Worm (Caenorhabditis elegans) whole organism, young adult: Measurements from ENCODE around the gene R151.1.

ENCODE experiments used
- D2030.7 ChIP-seq: fragments of 200-800 bp; sonication (Bioruptor generic); IDR thresholded peaks from 2 replicates; pipeline ENCODE4 v1.3.6; 2022; ENCODE audit warnings: missing genetic modification reagents, missing genetic modification characterization, missing compliant biosample characterization
- F10E7.11 ChIP-seq: sonication (generic microtip); optimal IDR thresholded peaks from 2 replicates; lab custom pipeline; 2017; ENCODE audit warnings: mild to moderate bottlenecking, missing genetic modification characterization, moderate library complexity, missing compliant biosample characterization
- F33H1.4 ChIP-seq: fragments of 200-800 bp; sonication (Bioruptor generic); IDR thresholded peaks from 2 replicates; pipeline ENCODE4 v1.3.6; 2022; ENCODE audit warnings: missing genetic modification reagents, missing genetic modification characterization, missing compliant biosample characterization
- F49E8.2 ChIP-seq: sonication (generic microtip); optimal IDR thresholded peaks from 3 replicates; lab custom pipeline; 2017; ENCODE audit warnings: missing genetic modification characterization, mild to moderate bottlenecking, missing compliant biosample characterization, antibody characterized with exemption, moderate library complexity; ENCODE audit not compliant: insufficient read depth
- K11D2.4 ChIP-seq: fragments of 200-800 bp; sonication (Bioruptor generic); IDR thresholded peaks from 2 replicates; pipeline ENCODE4 v1.3.6; 2022; ENCODE audit warnings: missing genetic modification reagents, missing genetic modification characterization, missing compliant biosample characterization
- K12H6.12 ChIP-seq: fragments of 200-800 bp; sonication (Bioruptor generic); optimal IDR thresholded peaks from 2 replicates; lab custom pipeline; 2018; ENCODE audit warnings: mild to moderate bottlenecking, missing genetic modification characterization, missing compliant biosample characterization
- ZK185.1 ChIP-seq: sonication (generic microtip); optimal IDR thresholded peaks from 2 replicates; lab custom pipeline; 2016; ENCODE audit warnings: mild to moderate bottlenecking, missing genetic modification characterization, missing compliant biosample characterization; ENCODE audit not compliant: poor library complexity, severe bottlenecking
- atf-7 ChIP-seq: sonication (generic microtip); optimal IDR thresholded peaks from 2 replicates; lab custom pipeline; 2017; ENCODE audit warnings: mild to moderate bottlenecking, missing genetic modification characterization, missing compliant biosample characterization
- athp-1 ChIP-seq: sonication (generic microtip); optimal IDR thresholded peaks from 2 replicates; lab custom pipeline; 2017; ENCODE audit warnings: mild to moderate bottlenecking, missing genetic modification characterization, missing compliant biosample characterization
- bed-2 ChIP-seq: fragments of 200-800 bp; sonication (Bioruptor generic); IDR thresholded peaks from 2 replicates; pipeline ENCODE4 v1.3.6; 2022; ENCODE audit warnings: missing genetic modification reagents, missing genetic modification characterization, missing compliant biosample characterization
- cebp-1 ChIP-seq, 2 experiments: fragments of 200-800 bp in 1 of 2; sonication (Bioruptor generic) in 1 of 2; sonication (generic microtip) in 1 of 2; IDR thresholded peaks in 1 of 2; optimal IDR thresholded peaks in 1 of 2; 2 replicates each; pipeline versions ENCODE4 v1.3.6 to Lab custom; 2017 to 2022; ENCODE audit warnings: missing compliant biosample characterization in 2 of 2, missing genetic modification characterization in 2 of 2, mild to moderate bottlenecking in 1 of 2, missing genetic modification reagents in 1 of 2, moderate library complexity in 1 of 2
- ceh-58 ChIP-seq: fragments of 200-800 bp; sonication (Bioruptor generic); IDR thresholded peaks from 2 replicates; pipeline ENCODE4 v1.3.6; 2022; ENCODE audit warnings: missing genetic modification characterization, missing compliant biosample characterization
- ceh-91 ChIP-seq: fragments of 200-800 bp; sonication (Bioruptor generic); IDR thresholded peaks from 2 replicates; pipeline ENCODE4 v1.3.6; 2022; ENCODE audit warnings: missing genetic modification reagents, missing genetic modification characterization, missing compliant biosample characterization
- dox-1 ChIP-seq: fragments of 200-800 bp; sonication (Bioruptor generic); IDR thresholded peaks from 2 replicates; pipeline ENCODE4 v1.3.6; 2022; ENCODE audit warnings: missing genetic modification reagents, missing genetic modification characterization, missing compliant biosample characterization
- efl-1 ChIP-seq: fragments of 150-350 bp; optimal IDR thresholded peaks from 2 replicates; lab custom pipeline; 2014; ENCODE audit warnings: missing biosample characterization, missing genetic modification reagents, missing genetic modification characterization
- egrh-3 ChIP-seq: fragments of 200-800 bp; sonication (Bioruptor generic); IDR thresholded peaks from 2 replicates; pipeline ENCODE4 v1.3.6; 2022; ENCODE audit warnings: missing genetic modification reagents, missing genetic modification characterization, missing compliant biosample characterization
- hmg-1.2 ChIP-seq: fragments of 200-800 bp; sonication (Bioruptor generic); IDR thresholded peaks from 2 replicates; pipeline ENCODE4 v1.3.6; 2022; ENCODE audit warnings: missing genetic modification reagents, missing genetic modification characterization, missing compliant biosample characterization
- hsf-1 ChIP-seq: fragments of 200-800 bp; sonication (Bioruptor generic); IDR thresholded peaks from 2 replicates; pipeline ENCODE4 v1.3.6; 2022; ENCODE audit warnings: missing genetic modification reagents, missing genetic modification characterization, missing compliant biosample characterization
- lag-1 ChIP-seq: fragments of 200-800 bp; sonication (Bioruptor generic); IDR thresholded peaks from 2 replicates; pipeline ENCODE4 v1.3.6; 2022; ENCODE audit warnings: missing genetic modification reagents, missing genetic modification characterization, missing compliant biosample characterization
- lin-26 ChIP-seq: fragments of 200-800 bp; sonication (Bioruptor generic); IDR thresholded peaks from 2 replicates; pipeline ENCODE4 v1.3.6; 2022; ENCODE audit warnings: missing genetic modification reagents, missing genetic modification characterization, missing compliant biosample characterization
- lsl-1 ChIP-seq: fragments of 200-800 bp; sonication (Bioruptor generic); optimal IDR thresholded peaks from 2 replicates; lab custom pipeline; 2018; ENCODE audit warnings: mild to moderate bottlenecking, missing genetic modification characterization, moderate library complexity, missing compliant biosample characterization
- lsy-27 ChIP-seq: sonication (generic microtip); optimal IDR thresholded peaks from 2 replicates; lab custom pipeline; 2017; ENCODE audit warnings: missing genetic modification characterization, mild to moderate bottlenecking, missing compliant biosample characterization, antibody characterized with exemption, missing genotype, borderline replicate concordance; ENCODE audit not compliant: insufficient read depth
- madf-6 ChIP-seq: fragments of 200-800 bp; sonication (Bioruptor generic); IDR thresholded peaks from 2 replicates; pipeline ENCODE4 v1.3.6; 2022; ENCODE audit warnings: missing genetic modification reagents, missing genetic modification characterization, missing compliant biosample characterization
- nfyb-1 ChIP-seq: fragments of 200-800 bp; sonication (Bioruptor generic); IDR thresholded peaks from 2 replicates; pipeline ENCODE4 v1.3.6; 2022; ENCODE audit warnings: missing genetic modification reagents, missing genetic modification characterization, missing compliant biosample characterization
- rpc-1 ChIP-seq, 2 experiments: fragments of 150-350 bp in 1 of 2; sonication (generic microtip) in 1 of 2; optimal IDR thresholded peaks; 2 replicates each; lab custom pipeline; 2014 to 2018; ENCODE audit warnings: missing biosample characterization in 1 of 2, missing genetic modification characterization in 1 of 2, missing genetic modification reagents in 1 of 2, missing genotype in 1 of 2
- somi-1 ChIP-seq: fragments of 200-800 bp; sonication (Bioruptor generic); optimal IDR thresholded peaks from 2 replicates; lab custom pipeline; 2018; ENCODE audit warnings: mild to moderate bottlenecking, missing genetic modification characterization, missing compliant biosample characterization
- zim-3 ChIP-seq: sonication (generic microtip); optimal IDR thresholded peaks from 2 replicates; lab custom pipeline; 2017; ENCODE audit warnings: mild to moderate bottlenecking, missing genetic modification characterization, moderate library complexity, missing compliant biosample characterization

Gene R151.1

DNA sequence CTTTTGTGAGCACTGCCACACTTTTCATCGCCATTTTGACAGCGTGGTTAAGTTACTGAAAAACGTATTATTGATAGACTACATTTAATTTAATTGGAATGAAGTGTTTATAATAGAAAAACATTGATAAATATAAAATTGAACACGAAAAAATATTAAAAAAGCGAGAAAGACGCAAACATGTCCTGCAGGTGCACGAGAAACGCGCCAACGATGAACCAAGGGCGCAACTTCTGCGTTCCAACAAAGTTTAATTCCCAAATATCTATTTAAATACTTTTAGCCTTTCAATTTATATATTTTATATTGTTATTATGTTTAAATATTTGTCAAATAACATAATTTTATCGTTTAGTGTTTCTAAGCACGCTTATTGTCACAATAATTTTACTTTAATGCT lies 17.8 kb downstream of the R151.1 start, which contains the start of gene ndus-8 (continued):
- TF ChIP-seq atf-7 (tag; lab: Kevin White, UChicago) (no peak), F33H1.4 (peak; percentile 52), lsl-1 (GFP tag; lab: Kevin White, UChicago) (peak; percentile 20), ZK185.1 (tag; lab: Kevin White, UChicago) (peak; percentile 5), cebp-1 (GFP tag; IDR thresholded peaks at IDR 0.05; lab: Robert Waterston, UW) (no peak), cebp-1 (tag; optimal IDR thresholded peaks at IDR 0.05; lab: Kevin White, UChicago) (peak; percentile 45), nfyb-1 (no peak)

DNA sequence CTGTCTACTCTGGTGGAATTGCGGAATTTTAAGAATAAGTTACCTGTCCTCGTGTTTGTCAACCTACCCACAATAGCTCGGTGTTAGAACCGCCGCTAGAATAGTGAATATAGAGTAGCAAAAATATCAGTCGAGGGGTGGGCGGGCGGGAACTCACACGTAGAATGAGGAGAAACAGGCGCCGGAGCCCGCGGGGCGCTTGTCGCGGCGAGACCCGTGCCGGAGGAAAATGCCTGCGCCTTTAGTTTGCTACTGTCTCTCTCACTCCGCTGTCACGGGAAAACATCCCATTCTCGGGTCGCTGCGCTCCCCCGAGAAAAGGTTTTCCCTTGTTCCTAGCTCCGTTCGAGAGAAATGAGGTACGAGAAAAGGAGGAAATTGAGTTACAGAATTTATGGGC lies 19.3 kb downstream of the R151.1 start:
- peak; percentile 69; the same call in 1 of the 2 replicates for TF ChIP-seq egrh-3 (GFP tag; lab: Robert Waterston, UW)

DNA sequence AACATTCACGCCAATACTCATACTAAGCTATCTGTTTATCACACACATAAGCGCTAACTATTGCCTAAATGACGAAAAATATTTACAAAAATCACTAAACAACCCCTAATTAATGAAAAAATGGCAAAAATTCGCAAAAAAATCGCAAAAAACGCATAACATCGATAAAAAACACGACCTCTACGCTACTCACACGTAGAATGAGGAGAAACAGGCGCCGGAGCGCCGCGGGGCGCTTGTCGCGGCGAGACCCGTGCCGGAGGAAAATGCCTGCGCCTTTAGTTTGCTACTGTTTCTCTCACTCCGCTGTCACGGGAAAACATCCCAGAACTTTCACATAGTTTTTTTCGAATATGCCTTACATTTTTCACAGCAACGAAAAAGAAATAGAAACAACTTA lies 21.6 kb downstream of the R151.1 start:
- TF ChIP-seq madf-6 (peak; percentile 57), egrh-3 (GFP tag; lab: Robert Waterston, UW) (0 out of 2 replicates have a peak, but pooled peaks have one; percentile 8), ceh-91 (GFP tag; lab: Robert Waterston, UW) (peak; percentile 63; the same call in 1 of the 2 replicates), F33H1.4 (peak; percentile 82), efl-1 (GFP tag; lab: Kevin White, UChicago) (peak; percentile 32), D2030.7 (GFP tag; lab: Robert Waterston, UW) (peak; percentile 43; the same call in 1 of the 2 replicates), hmg-1.2 (GFP tag; lab: Robert Waterston, UW) (0 out of 2 replicates have a peak, but pooled peaks have one; percentile 12), lsl-1 (GFP tag; lab: Kevin White, UChicago) (peak; percentile 56), dox-1 (GFP tag; lab: Robert Waterston, UW) (peak; percentile 61; the same call in 1 of the 2 replicates)

DNA sequence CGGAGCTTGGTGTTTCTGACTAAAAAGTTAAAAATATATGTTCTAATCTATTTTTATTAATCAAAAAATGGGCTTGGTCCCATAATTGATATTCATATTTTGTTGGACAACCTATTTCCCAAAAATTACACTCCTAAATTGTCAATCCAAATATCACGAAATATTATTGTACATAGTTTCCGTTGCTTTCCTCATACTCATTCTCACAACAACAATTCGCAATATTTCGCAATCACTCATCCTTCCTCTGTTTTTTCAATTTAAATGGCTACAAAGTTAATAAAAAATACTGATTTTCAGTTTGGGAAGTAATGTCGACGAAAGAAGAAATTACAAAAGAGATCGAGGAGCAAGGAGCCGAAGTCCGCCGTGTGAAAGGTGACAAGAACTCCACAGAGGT lies 22.4 kb downstream of the R151.1 start, which contains the start of gene pars-1:
TSS of gene pars-1 (plus strand) at position 301 of the 400 bp plus-strand sequence.
- TF ChIP-seq cebp-1 (GFP tag; IDR thresholded peaks at IDR 0.05; lab: Robert Waterston, UW) (no peak), cebp-1 (tag; optimal IDR thresholded peaks at IDR 0.05; lab: Kevin White, UChicago) (peak; percentile 89), lsl-1 (GFP tag; lab: Kevin White, UChicago) (no peak)

DNA sequence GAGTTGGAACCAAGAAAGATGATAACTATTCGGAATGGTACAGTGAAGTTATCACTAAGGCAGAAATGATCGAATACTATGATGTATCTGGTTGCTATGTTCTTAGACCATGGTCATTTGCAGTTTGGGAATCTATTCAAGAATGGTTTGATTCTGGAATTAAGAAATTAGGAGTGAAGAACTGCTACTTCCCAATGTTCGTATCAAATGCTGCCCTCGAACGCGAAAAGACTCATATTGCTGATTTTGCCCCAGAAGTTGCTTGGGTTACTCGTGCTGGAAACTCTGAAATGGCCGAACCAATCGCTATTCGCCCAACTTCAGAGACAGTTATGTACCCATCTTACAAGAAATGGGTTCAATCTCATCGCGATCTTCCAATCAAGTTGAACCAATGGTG lies 23.1 kb downstream of the R151.1 start:
- TF ChIP-seq lin-26 (GFP tag; lab: Robert Waterston, UW): no peak
- TF ChIP-seq K12H6.12 (tag; lab: Kevin White, UChicago): no peak
- TF ChIP-seq F49E8.2 (tag; lab: Kevin White, UChicago): no peak
- no peak for TF ChIP-seq K11D2.4 (GFP tag; lab: Robert Waterston, UW)
- no peak for TF ChIP-seq lag-1
- TF ChIP-seq, all 124 proteins: peak for 0

DNA sequence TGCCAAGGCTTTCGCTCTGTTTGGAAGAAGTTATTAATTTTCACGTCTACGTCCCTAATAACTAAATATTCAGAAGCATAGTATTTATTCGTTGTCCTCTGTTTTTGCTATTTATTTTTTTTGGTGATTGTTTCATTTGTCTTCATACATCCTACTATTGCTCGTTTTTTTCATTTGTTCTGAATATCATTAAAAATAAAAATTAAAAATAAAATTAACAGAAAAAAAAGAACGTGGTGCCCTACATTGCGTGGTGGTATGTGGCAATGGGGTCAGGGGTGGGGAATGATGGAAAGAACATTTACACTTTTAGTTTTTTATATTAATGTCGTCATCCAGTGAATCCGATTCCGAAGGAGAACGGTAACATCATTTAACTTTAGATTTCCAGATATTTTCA lies 24.7 kb downstream of the R151.1 start, which contains the start of gene ztf-31:
TSS of gene ztf-31 (plus strand) at position 301 of the 400 bp plus-strand sequence.
- TF ChIP-seq athp-1 (tag; lab: Kevin White, UChicago) (no peak), hsf-1 (no peak), ceh-91 (GFP tag; lab: Robert Waterston, UW) (no peak), somi-1 (GFP tag; lab: Kevin White, UChicago) (no peak), zim-3 (tag; lab: Kevin White, UChicago) (no peak), ceh-58 (GFP tag; lab: Robert Waterston, UW) (no peak), rpc-1 (optimal IDR thresholded peaks at IDR 0.05; lab: Kevin White, UChicago) (no peak), rpc-1 (tag; optimal IDR thresholded peaks at IDR 0.05; lab: Kevin White, UChicago) (no peak), lsy-27 (tag; lab: Kevin White, UChicago) (no peak), bed-2 (GFP tag; lab: Robert Waterston, UW) (no peak), F10E7.11 (tag; lab: Kevin White, UChicago) (no peak)
